Worm (Caenorhabditis elegans) whole organism, L4 larva: Measurements from ENCODE around the gene osm-8.

ENCODE experiments used
- T20F7.1 ChIP-seq: fragments of 200-800 bp; sonication (Bioruptor generic); optimal IDR thresholded peaks from 2 replicates; lab custom pipeline; 2018; ENCODE audit warnings: mild to moderate bottlenecking, missing genetic modification characterization, missing compliant biosample characterization
- Y105C5A.15 ChIP-seq: fragments of 200-800 bp; sonication (Bioruptor generic); IDR thresholded peaks from 2 replicates; pipeline ENCODE4 v1.3.6; 2022; ENCODE audit warnings: missing genetic modification characterization, missing compliant biosample characterization
- nhr-11 ChIP-seq: fragments of 150-350 bp; optimal IDR thresholded peaks from 2 replicates; lab custom pipeline; 2014; ENCODE audit warnings: missing biosample characterization, missing genetic modification characterization
- nhr-28 ChIP-seq: fragments of 150-350 bp; optimal IDR thresholded peaks from 2 replicates; lab custom pipeline; 2014; ENCODE audit warnings: missing biosample characterization, missing genetic modification characterization
- nhr-41 ChIP-seq: fragments of 200-800 bp; sonication (Bioruptor generic); IDR thresholded peaks from 2 replicates; pipeline ENCODE4 v1.3.6; 2022; ENCODE audit warnings: missing genetic modification reagents, missing genetic modification characterization, missing compliant biosample characterization
- nhr-6 ChIP-seq: fragments of 150-350 bp; optimal IDR thresholded peaks from 2 replicates; lab custom pipeline; 2014; ENCODE audit warnings: missing biosample characterization, missing genetic modification characterization
- pqm-1 ChIP-seq: sonication (generic microtip); optimal IDR thresholded peaks from 2 replicates; lab custom pipeline; 2017; ENCODE audit warnings: missing biosample characterization, missing genetic modification characterization
- skn-1 ChIP-seq: fragments of 150-350 bp; optimal IDR thresholded peaks from 2 replicates; lab custom pipeline; 2014; ENCODE audit warnings: missing biosample characterization, missing genetic modification characterization
- snpc-4 ChIP-seq: fragments of 150-350 bp; optimal IDR thresholded peaks from 2 replicates; lab custom pipeline; 2014; ENCODE audit warnings: missing biosample characterization, missing genetic modification characterization
- unc-62 ChIP-seq, 3 experiments: fragments of 150-350 bp in 1 of 3; sonication (generic microtip); optimal IDR thresholded peaks in 2 of 3; peaks in 1 of 3; 1 replicate in 1 of 3; 2 replicates in 2 of 3; lab custom pipeline; 2014 to 2017; ENCODE audit warnings: missing biosample characterization in 3 of 3, missing genetic modification characterization in 3 of 3, missing genetic modification reagents in 3 of 3, missing genotype in 1 of 3

DNA sequence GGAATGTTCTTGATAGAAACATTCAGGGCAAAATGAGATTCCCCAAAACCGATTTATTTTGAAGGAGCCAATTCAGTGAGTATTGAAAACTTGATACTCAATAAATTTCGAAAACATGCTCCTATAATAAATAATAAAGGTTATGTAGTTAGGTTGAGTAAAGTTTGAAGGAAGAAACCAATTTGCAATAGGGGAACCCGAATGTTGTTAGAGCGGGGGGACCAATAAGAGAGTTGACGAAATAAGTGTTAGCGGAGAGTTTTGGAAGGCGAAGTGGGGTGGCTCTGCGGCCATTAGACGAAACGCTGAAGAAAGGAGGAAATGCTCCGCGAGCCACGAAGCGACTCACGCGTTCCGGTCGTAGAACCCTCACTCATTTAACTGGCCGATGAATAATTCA lies 19.8 kb upstream of the osm-8 start:
- TF ChIP-seq pqm-1 (tag; lab: Kevin White, UChicago) (no peak), nhr-41 (GFP tag; lab: Robert Waterston, UW) (no peak), T20F7.1 (GFP tag; lab: Kevin White, UChicago) (no peak), Y105C5A.15 (GFP tag; lab: Robert Waterston, UW) (no peak), skn-1 (tag; lab: Kevin White, UChicago) (no peak), snpc-4 (tag; lab: Kevin White, UChicago) (no peak), nhr-11 (tag; lab: Kevin White, UChicago) (no peak), unc-62 (GFP tag; optimal IDR thresholded peaks at IDR 0.05 in 1 of 2; lab: Kevin White, UChicago) (peak in 1 of 2 experiments; percentile 49), unc-62 (tag; optimal IDR thresholded peaks at IDR 0.05; lab: Kevin White, UChicago) (no peak), nhr-6 (tag; lab: Kevin White, UChicago) (no peak), nhr-28 (no peak)
